Fruit fly (Drosophila melanogaster): ENCODE measurements around the gene neo.

neo gene

dm6 chr3R:29782367-29782766, 36.6 kb upstream of the neo start (continued):
- TF ChIP-seq CG14965 (GFP tag; optimal IDR thresholded peaks at IDR 0.05; ENCODE audit: borderline replicate concordance) (no peak), TFAM (GFP tag; optimal IDR thresholded peaks at IDR 0.05) (no peak), pita (GFP tag; optimal IDR thresholded peaks at IDR 0.05) (no peak), CG13296 (GFP tag; optimal IDR thresholded peaks at IDR 0.05) (peak; percentile 50), Hand (GFP tag; optimal IDR thresholded peaks at IDR 0.05) (peak; percentile 46), CG1832 (GFP tag; optimal IDR thresholded peaks at IDR 0.05) (no peak), CG4617 (GFP tag; optimal IDR thresholded peaks at IDR 0.05; ENCODE audit: borderline replicate concordance) (no peak), corto (GFP tag; optimal IDR thresholded peaks at IDR 0.05) (no peak), Myb (GFP tag; optimal IDR thresholded peaks at IDR 0.05) (no peak), CG13894 (tag; optimal IDR thresholded peaks at IDR 0.05) (peak; percentile 63), eve (GFP tag; optimal IDR thresholded peaks at IDR 0.05) (no peak), CG8944 (GFP tag; optimal IDR thresholded peaks at IDR 0.05) (no peak), Dbx (GFP tag; IDR thresholded peaks at IDR 0.05) (no peak), lab (GFP tag; optimal IDR thresholded peaks at IDR 0.05) (peak; percentile 65), NfI (GFP tag; optimal IDR thresholded peaks at IDR 0.05) (no peak), rib (GFP tag; IDR thresholded peaks at IDR 0.05) (peak; percentile 91), CG8290 (GFP tag; optimal IDR thresholded peaks at IDR 0.05) (no peak), CG8290 (tag; optimal IDR thresholded peaks at IDR 0.05) (peak in 1 of 2 experiments; percentile 61), lilli (GFP tag; optimal IDR thresholded peaks at IDR 0.05) (no peak), bsh (GFP tag; optimal IDR thresholded peaks at IDR 0.05) (peak in 1 of 2 experiments; percentile 26), wdn (GFP tag; IDR thresholded peaks at IDR 0.05) (no peak), Max (GFP tag; optimal IDR thresholded peaks at IDR 0.05) (no peak), disco-r (GFP tag; optimal IDR thresholded peaks at IDR 0.05) (no peak), Neu2 (GFP tag; optimal IDR thresholded peaks at IDR 0.05; ENCODE audit: borderline replicate concordance) (no peak), emc (GFP tag; optimal IDR thresholded peaks at IDR 0.05) (no peak), CG6175 (GFP tag; IDR thresholded peaks at IDR 0.05) (no peak), CG17568 (GFP tag; optimal IDR thresholded peaks at IDR 0.05) (no peak), CG17612 (GFP tag; IDR thresholded peaks at IDR 0.05) (no peak), CG6689 (GFP tag; IDR thresholded peaks at IDR 0.05) (0 out of 2 replicates have a peak, but pooled peaks have one; percentile 7), CG4282 (GFP tag; optimal IDR thresholded peaks at IDR 0.05) (no peak), CG16815 (GFP tag; optimal IDR thresholded peaks at IDR 0.05) (no peak), Bgb (GFP tag; IDR thresholded peaks at IDR 0.05; ENCODE audit: partially characterized antibody) (peak; percentile 71), CG11504 (tag; optimal IDR thresholded peaks at IDR 0.05) (peak; percentile 25), CG7372 (GFP tag; IDR thresholded peaks at IDR 0.05) (no peak), CG17361 (GFP tag; IDR thresholded peaks at IDR 0.05) (no peak), Fer2 (tag; optimal IDR thresholded peaks at IDR 0.05) (no peak), bigmax (GFP tag; optimal IDR thresholded peaks at IDR 0.05) (no peak), sr (GFP tag; IDR thresholded peaks at IDR 0.05) (peak; percentile 44; the same call in 1 of the 3 replicates), CG32767 (GFP tag; IDR thresholded peaks at IDR 0.05) (no peak), crp (GFP tag; optimal IDR thresholded peaks at IDR 0.05) (no peak), sc (optimal IDR thresholded peaks at IDR 0.05) (no peak), sc (GFP tag; optimal IDR thresholded peaks at IDR 0.05) (no peak), tio (GFP tag; optimal IDR thresholded peaks at IDR 0.05) (no peak), row (GFP tag; IDR thresholded peaks at IDR 0.05) (no peak), nmo (GFP tag; optimal IDR thresholded peaks at IDR 0.05) (no peak), kay (GFP tag; optimal IDR thresholded peaks at IDR 0.05) (peak; percentile 99), insv (GFP tag; optimal IDR thresholded peaks at IDR 0.05) (no peak), peb (GFP tag; IDR thresholded peaks at IDR 0.05) (no peak), esg (GFP tag; conservative IDR thresholded peaks at IDR 0.05) (no peak), CG4424 (GFP tag; optimal IDR thresholded peaks at IDR 0.05) (no peak), CG1529 (GFP tag; optimal IDR thresholded peaks at IDR 0.05) (no peak), Sry-β (GFP tag; optimal IDR thresholded peaks at IDR 0.05) (no peak)

All from whole organism, embryonic.